Fruit fly (Drosophila melanogaster) whole organism, embryonic: ENCODE results near the gene CG32187.

ENCODE experiments used
- CG11456 ChIP-seq: fragments of 200-800 bp; sonication (Bioruptor generic); IDR thresholded peaks from 3 replicates; pipeline ENCODE4 v1.3.6; 2022; ENCODE audit warnings: missing biosample characterization, missing genetic modification characterization
- CG15514 ChIP-seq: fragments of 200-800 bp; sonication (Bioruptor generic); optimal IDR thresholded peaks from 3 replicates; lab custom pipeline; 2017; ENCODE audit warnings: missing biosample characterization, missing genetic modification characterization, mild to moderate bottlenecking, moderate library complexity, missing genetic modification reagents
- CG2120 ChIP-seq: fragments of 200-800 bp; sonication (Bioruptor generic); optimal IDR thresholded peaks from 3 replicates; lab custom pipeline; 2016; ENCODE audit warnings: missing biosample characterization, missing genetic modification characterization
- CG2199 ChIP-seq: fragments of 200-800 bp; sonication (Bioruptor generic); IDR thresholded peaks from 3 replicates; pipeline ENCODE4 v1.3.6; 2022; ENCODE audit warnings: missing biosample characterization, missing genetic modification characterization
- CG3163 ChIP-seq: fragments of 200-800 bp; sonication (Bioruptor generic); optimal IDR thresholded peaks from 3 replicates; lab custom pipeline; 2016; ENCODE audit warnings: missing biosample characterization, missing genetic modification characterization
- CG34376 ChIP-seq: fragments of 200-800 bp; sonication (Bioruptor generic); optimal IDR thresholded peaks from 2 replicates; lab custom pipeline; 2018; ENCODE audit warnings: missing biosample characterization, mild to moderate bottlenecking, missing genetic modification characterization
- CG3847 ChIP-seq: fragments of 200-800 bp; sonication (Bioruptor generic); IDR thresholded peaks from 2 replicates; pipeline ENCODE4 v1.3.6; 2022; ENCODE audit warnings: missing biosample characterization, missing genetic modification characterization
- CG42726 ChIP-seq: fragments of 200-800 bp; sonication (Bioruptor generic); IDR thresholded peaks from 2 replicates; pipeline ENCODE4 v1.3.6; 2022; ENCODE audit warnings: missing biosample characterization, missing genetic modification characterization; ENCODE audit not compliant: partially characterized antibody
- CG4360 ChIP-seq: fragments of 200-800 bp; sonication (Bioruptor generic); IDR thresholded peaks from 2 replicates; pipeline ENCODE4 v1.3.6; 2022; ENCODE audit warnings: missing biosample characterization, missing genetic modification characterization
- CG4820 ChIP-seq: fragments of 200-800 bp; sonication (Bioruptor generic); optimal IDR thresholded peaks from 3 replicates; lab custom pipeline; 2016; ENCODE audit warnings: missing biosample characterization, missing genetic modification characterization
- CG6175 ChIP-seq: fragments of 200-800 bp; sonication (Bioruptor generic); IDR thresholded peaks from 3 replicates; pipeline ENCODE4 v1.3.6; 2022; ENCODE audit warnings: missing biosample characterization, missing genetic modification characterization
- CG8290 ChIP-seq, 3 experiments: fragments of 200-800 bp; sonication (Bioruptor generic); optimal IDR thresholded peaks; 2 replicates each; lab custom pipeline; 2016 to 2019; ENCODE audit warnings: missing biosample characterization in 3 of 3, missing genetic modification characterization in 3 of 3, mild to moderate bottlenecking in 2 of 3, moderate library complexity in 1 of 3
- CG8359 ChIP-seq: fragments of 200-800 bp; sonication (Bioruptor generic); optimal IDR thresholded peaks from 2 replicates; lab custom pipeline; 2017; ENCODE audit warnings: missing biosample characterization, mild to moderate bottlenecking, missing genetic modification characterization, borderline replicate concordance
- CkIIα-i1 ChIP-seq: fragments of 200-800 bp; sonication (Bioruptor generic); IDR thresholded peaks from 2 replicates; pipeline ENCODE4 v1.3.6; 2022; ENCODE audit warnings: missing biosample characterization, missing genetic modification characterization
- Dek ChIP-seq: fragments of 200-800 bp; sonication (Bioruptor generic); optimal IDR thresholded peaks from 3 replicates; lab custom pipeline; 2019; ENCODE audit warnings: missing biosample characterization, mild to moderate bottlenecking, missing genetic modification characterization, moderate library complexity
- Drgx ChIP-seq: fragments of 200-800 bp; sonication (Bioruptor generic); IDR thresholded peaks from 2 replicates; pipeline ENCODE4 v1.3.6; 2022; ENCODE audit warnings: missing biosample characterization, missing genetic modification characterization
- Jarid2 ChIP-seq: fragments of 200-800 bp; sonication (Bioruptor generic); optimal IDR thresholded peaks from 3 replicates; lab custom pipeline; 2017; ENCODE audit warnings: mild to moderate bottlenecking, missing biosample characterization, missing genetic modification reagents, missing genetic modification characterization
- Lim3 ChIP-seq: fragments of 200-800 bp; sonication (Bioruptor generic); IDR thresholded peaks from 2 replicates; pipeline ENCODE4 v1.3.6; 2022; ENCODE audit warnings: missing biosample characterization, missing genetic modification characterization
- Lpt ChIP-seq: fragments of >200 bp; optimal IDR thresholded peaks from 2 replicates; lab custom pipeline; 2018; ENCODE audit warnings: missing biosample characterization, missing genetic modification characterization
- MTF-1 ChIP-seq: fragments of 200-800 bp; sonication (Bioruptor generic); optimal IDR thresholded peaks from 2 replicates; lab custom pipeline; 2018; ENCODE audit warnings: missing biosample characterization, mild to moderate bottlenecking, missing genetic modification characterization, borderline replicate concordance
- Med ChIP-seq: fragments of 200-800 bp; sonication (Bioruptor generic); peaks from one replicate; lab custom pipeline; 2016; ENCODE audit warnings: missing biosample characterization, missing genetic modification characterization, mild to moderate bottlenecking, inconsistent platforms, moderate library complexity
- Taf1 ChIP-seq: fragments of 200-800 bp; sonication (Bioruptor generic); IDR thresholded peaks from 2 replicates; pipeline ENCODE4 v1.3.6; 2022; ENCODE audit warnings: missing biosample characterization, missing genetic modification characterization
- ac ChIP-seq: fragments of 200-800 bp; sonication (Bioruptor generic); optimal IDR thresholded peaks from 3 replicates; lab custom pipeline; 2017; ENCODE audit warnings: missing biosample characterization, mild to moderate bottlenecking, missing genetic modification characterization
- bsh ChIP-seq, 2 experiments: fragments of 200-800 bp; sonication (Bioruptor generic); optimal IDR thresholded peaks; 2 replicates each; lab custom pipeline; 2017 to 2018; ENCODE audit warnings: mild to moderate bottlenecking in 2 of 2, missing biosample characterization in 2 of 2, missing genetic modification characterization in 2 of 2, moderate library complexity in 1 of 2
- crp ChIP-seq, 2 experiments: fragments of 200-800 bp; sonication (Bioruptor generic); optimal IDR thresholded peaks; 2 replicates in 1 of 2; 3 replicates in 1 of 2; lab custom pipeline; 2017; ENCODE audit warnings: missing biosample characterization in 2 of 2, missing genetic modification characterization in 2 of 2, mild to moderate bottlenecking in 1 of 2, moderate library complexity in 1 of 2
- dati ChIP-seq: fragments of 200-800 bp; sonication (Bioruptor generic); IDR thresholded peaks from 2 replicates; pipeline ENCODE4 v1.3.6; 2022; ENCODE audit warnings: missing biosample characterization, missing genetic modification characterization
- dmrt99B ChIP-seq: fragments of 200-800 bp; sonication (Bioruptor generic); optimal IDR thresholded peaks from 2 replicates; lab custom pipeline; 2018; ENCODE audit warnings: missing biosample characterization, mild to moderate bottlenecking, missing genetic modification characterization, moderate library complexity
- ewg ChIP-seq: fragments of 200-800 bp; sonication (Bioruptor generic); optimal IDR thresholded peaks from 3 replicates; lab custom pipeline; 2017; ENCODE audit warnings: mild to moderate bottlenecking, missing biosample characterization, missing genetic modification reagents, missing genetic modification characterization
- exex ChIP-seq: fragments of 200-800 bp; sonication (Bioruptor generic); optimal IDR thresholded peaks from 4 replicates; lab custom pipeline; 2018; ENCODE audit warnings: missing biosample characterization, mild to moderate bottlenecking, missing genetic modification characterization, moderate library complexity
- grn ChIP-seq: fragments of 200-800 bp; sonication (Bioruptor generic); optimal IDR thresholded peaks from 3 replicates; lab custom pipeline; 2017; ENCODE audit warnings: missing biosample characterization, missing genetic modification characterization
- her ChIP-seq: fragments of 200-800 bp; sonication (Bioruptor generic); optimal IDR thresholded peaks from 2 replicates; lab custom pipeline; 2016; ENCODE audit warnings: missing biosample characterization, missing genetic modification characterization
- kah ChIP-seq: fragments of 200-800 bp; sonication (Bioruptor generic); optimal IDR thresholded peaks from 2 replicates; lab custom pipeline; 2018; ENCODE audit warnings: missing biosample characterization, mild to moderate bottlenecking, missing genetic modification characterization
- lab ChIP-seq: fragments of 200-800 bp; sonication (Bioruptor generic); optimal IDR thresholded peaks from 3 replicates; lab custom pipeline; 2017; ENCODE audit warnings: missing biosample characterization, missing genetic modification characterization, mild to moderate bottlenecking, moderate library complexity, missing genetic modification reagents
- lbe ChIP-seq: fragments of 200-800 bp; sonication (Bioruptor generic); optimal IDR thresholded peaks from 2 replicates; lab custom pipeline; 2016; ENCODE audit warnings: missing biosample characterization, mild to moderate bottlenecking, missing genetic modification characterization
- oc ChIP-seq: fragments of 200-800 bp; sonication (Bioruptor generic); optimal IDR thresholded peaks from 2 replicates; lab custom pipeline; 2018; ENCODE audit warnings: missing biosample characterization, mild to moderate bottlenecking, missing genetic modification characterization, moderate library complexity
- onecut ChIP-seq: fragments of 200-800 bp; sonication (Bioruptor generic); IDR thresholded peaks from 2 replicates; pipeline ENCODE4 v1.3.6; 2022; ENCODE audit warnings: missing biosample characterization, missing genetic modification characterization
- prd ChIP-seq, 3 experiments: fragments of >200 bp in 2 of 3; fragments of 200-800 bp in 1 of 3; sonication (Bioruptor generic) in 1 of 3; optimal IDR thresholded peaks in 2 of 3; IDR thresholded peaks in 1 of 3; 2 replicates in 2 of 3; 3 replicates in 1 of 3; pipeline versions ENCODE4 v1.3.6 to Lab custom; 2017 to 2022; ENCODE audit warnings: missing biosample characterization in 1 of 3, missing genetic modification characterization in 1 of 3
- ranshi ChIP-seq: fragments of 200-800 bp; sonication (Bioruptor generic); IDR thresholded peaks from 2 replicates; pipeline ENCODE4 v1.3.6; 2022; ENCODE audit warnings: missing biosample characterization, missing genetic modification characterization
- rib ChIP-seq: fragments of 200-800 bp; sonication (Bioruptor generic); IDR thresholded peaks from 2 replicates; pipeline ENCODE4 v1.3.6; 2022; ENCODE audit warnings: missing biosample characterization, missing genetic modification characterization
- scrt ChIP-seq: fragments of 200-800 bp; sonication (Bioruptor generic); optimal IDR thresholded peaks from 2 replicates; lab custom pipeline; 2018; ENCODE audit warnings: missing biosample characterization, mild to moderate bottlenecking, missing genetic modification characterization, moderate library complexity
- seq ChIP-seq: fragments of 200-800 bp; sonication (Bioruptor generic); IDR thresholded peaks from 2 replicates; pipeline ENCODE4 v1.3.6; 2022; ENCODE audit warnings: missing biosample characterization, missing genetic modification characterization
- sim ChIP-seq: fragments of 200-800 bp; sonication (Bioruptor generic); IDR thresholded peaks from 2 replicates; pipeline ENCODE4 v1.3.6; 2022; ENCODE audit warnings: missing biosample characterization, missing genetic modification characterization
- sna ChIP-seq: fragments of 200-800 bp; sonication (Bioruptor generic); IDR thresholded peaks from 2 replicates; pipeline ENCODE4 v1.3.6; 2022; ENCODE audit warnings: missing biosample characterization, missing genetic modification characterization; ENCODE audit not compliant: partially characterized antibody
- stwl ChIP-seq: fragments of 200-800 bp; sonication (Bioruptor generic); optimal IDR thresholded peaks from 3 replicates; lab custom pipeline; 2018; ENCODE audit warnings: missing biosample characterization, mild to moderate bottlenecking, missing genetic modification characterization, moderate library complexity
- tin ChIP-seq: fragments of 200-800 bp; sonication (Bioruptor generic); optimal IDR thresholded peaks from 3 replicates; lab custom pipeline; 2016; ENCODE audit warnings: missing biosample characterization, missing genetic modification characterization
- ttk ChIP-seq: fragments of 200-800 bp; sonication (Bioruptor generic); IDR thresholded peaks from 2 replicates; pipeline ENCODE4 v2.1.2; 2022; ENCODE audit warnings: missing biosample characterization, missing genetic modification characterization
- wor ChIP-seq: fragments of 200-800 bp; sonication (Bioruptor generic); IDR thresholded peaks from 2 replicates; pipeline ENCODE4 v1.3.6; 2022; ENCODE audit warnings: missing biosample characterization, missing genetic modification characterization
- zen2 ChIP-seq: fragments of 200-800 bp; sonication (Bioruptor generic); IDR thresholded peaks from 3 replicates; pipeline ENCODE4 v1.3.6; 2022; ENCODE audit warnings: missing biosample characterization, missing genetic modification characterization; ENCODE audit not compliant: partially characterized antibody

Gene CG32187

DNA sequence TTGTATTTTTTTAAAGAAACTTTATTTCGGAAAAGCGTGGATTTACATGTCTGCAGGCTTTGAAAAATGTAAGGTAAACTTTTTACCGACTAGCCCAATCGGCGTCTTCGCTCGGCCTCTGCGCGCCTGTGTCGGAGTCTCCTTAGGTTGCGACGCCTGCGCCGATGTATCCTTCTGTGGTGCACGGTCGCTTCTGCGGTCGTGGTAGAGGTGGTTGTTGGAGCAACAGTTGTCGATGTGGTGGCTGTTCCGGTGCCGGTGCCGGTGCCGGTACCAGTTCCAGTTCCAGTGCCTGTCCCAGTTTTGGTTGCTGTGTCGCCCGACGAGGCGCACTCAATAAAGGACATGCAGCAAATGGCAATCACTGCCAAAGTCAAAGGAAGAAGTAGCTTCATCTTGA is 15.1 kb downstream of the CG32187 start:
- TF ChIP-seq Lpt (GFP tag; lab: Kevin White, UChicago) (no peak), CG11456 (GFP tag; lab: Robert Waterston, UW) (no peak), CG15514 (GFP tag; lab: Kevin White, UChicago) (peak; percentile 97), CG4360 (GFP tag; lab: Robert Waterston, UW) (0 out of 2 replicates have a peak, but pooled peaks have one; percentile 9), scrt (GFP tag; lab: Kevin White, UChicago) (peak; percentile 83), stwl (tag; lab: Kevin White, UChicago) (peak; percentile 55), dati (GFP tag; lab: Robert Waterston, UW) (no peak), seq (no peak), wor (GFP tag; lab: Robert Waterston, UW) (no peak), kah (GFP tag; lab: Kevin White, UChicago) (peak; percentile 33), prd (optimal IDR thresholded peaks at IDR 0.05; lab: Kevin White, UChicago) (no peak), prd (GFP tag; IDR thresholded peaks at IDR 0.05; lab: Robert Waterston, UW) (no peak), ewg (peak; percentile 71), CG2199 (peak; percentile 81; the same call in 2 of the 3 replicates), zen2 (GFP tag; lab: Robert Waterston, UW) (0 out of 3 replicates have a peak, but pooled peaks have one; percentile 20), bsh (GFP tag; optimal IDR thresholded peaks at IDR 0.05; lab: Kevin White, UChicago) (no peak)

DNA sequence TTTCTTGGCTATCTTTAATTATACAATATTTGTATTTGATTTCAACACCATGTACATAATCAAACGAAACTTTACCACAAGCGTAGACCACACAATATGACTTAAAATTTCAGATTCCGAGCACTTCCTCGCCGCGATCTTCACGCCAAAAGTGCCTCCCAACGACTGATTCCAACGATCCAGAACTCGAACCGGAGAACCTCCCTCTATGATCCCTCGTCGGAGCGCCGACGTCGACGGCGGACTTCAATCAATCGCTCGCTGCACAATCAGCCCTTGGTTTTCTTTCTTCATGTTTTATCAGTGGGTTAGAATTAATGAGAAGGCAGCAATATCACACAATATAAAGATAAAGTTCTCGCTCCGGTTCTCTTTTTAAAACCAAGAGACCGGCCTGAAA is 42.2 kb downstream of the CG32187 start, which contains the start of the genes Adgf-A and Adgf-A2:
Gene Adgf-A, minus strand, starts transcription at position 172 of the 400 bp plus-strand sequence.
Gene Adgf-A2, minus strand, starts transcription at position 172 of the 400 bp plus-strand sequence.
- TF ChIP-seq grn (GFP tag; lab: Kevin White, UChicago) = peak; percentile 11
- TF ChIP-seq CkIIα-i1 (GFP tag; lab: Robert Waterston, UW) = no peak
- TF ChIP-seq Lim3 (GFP tag; lab: Robert Waterston, UW) = no peak; the same call in 1 of the 2 replicates
- TF ChIP-seq oc (tag; lab: Kevin White, UChicago) = no peak
- no peak for TF ChIP-seq Taf1 (GFP tag; lab: Robert Waterston, UW)
- no peak for TF ChIP-seq ranshi (GFP tag; lab: Robert Waterston, UW)
- TF ChIP-seq CG3847 (GFP tag; lab: Robert Waterston, UW) = no peak
- TF ChIP-seq lbe (GFP tag; lab: Kevin White, UChicago) = no peak
- no peak for TF ChIP-seq sna (GFP tag; lab: Robert Waterston, UW)
- no peak for TF ChIP-seq onecut (GFP tag; lab: Robert Waterston, UW)
- no peak for TF ChIP-seq CG8290 (GFP tag; optimal IDR thresholded peaks at IDR 0.05; lab: Kevin White, UChicago)
- no peak for TF ChIP-seq CG8290 (tag; optimal IDR thresholded peaks at IDR 0.05; lab: Kevin White, UChicago)
- no peak for TF ChIP-seq CG34376
- peak; percentile 16 for TF ChIP-seq CG15514 (GFP tag; lab: Kevin White, UChicago)
- TF ChIP-seq CG8359 (GFP tag; lab: Kevin White, UChicago) = no peak
- TF ChIP-seq exex (tag; lab: Kevin White, UChicago) = no peak
- TF ChIP-seq MTF-1 (GFP tag; lab: Kevin White, UChicago) = no peak
- TF ChIP-seq ttk = 0 out of 2 replicates have a peak, but pooled peaks have one; percentile 8
- TF ChIP-seq Med (GFP tag; lab: Kevin White, UChicago) = no peak
- no peak for TF ChIP-seq Drgx (GFP tag; lab: Robert Waterston, UW)
- no peak for TF ChIP-seq dmrt99B (tag; lab: Kevin White, UChicago)
- TF ChIP-seq rib (GFP tag; lab: Robert Waterston, UW) = no peak
- TF ChIP-seq CG4820 (GFP tag; lab: Kevin White, UChicago) = no peak
- TF ChIP-seq CG2120 = no peak
- TF ChIP-seq ac (GFP tag; lab: Kevin White, UChicago) = no peak
- no peak for TF ChIP-seq Lpt (GFP tag; lab: Kevin White, UChicago)
- no peak for TF ChIP-seq her
- TF ChIP-seq CG42726 = no peak
- no peak for TF ChIP-seq CG6175 (GFP tag; lab: Robert Waterston, UW)
- no peak for TF ChIP-seq Dek
- no peak for TF ChIP-seq sim (GFP tag; lab: Robert Waterston, UW)
- TF ChIP-seq CG3163 (GFP tag; lab: Kevin White, UChicago) = peak; percentile 16
- TF ChIP-seq crp (GFP tag; optimal IDR thresholded peaks at IDR 0.05; lab: Kevin White, UChicago) = no peak
- peak; percentile 73 for TF ChIP-seq Jarid2 (GFP tag; lab: Kevin White, UChicago)
- no peak for TF ChIP-seq tin
- peak; percentile 20 for TF ChIP-seq lab
